Worm (Caenorhabditis elegans) whole organism, L1 larva: Measurements from ENCODE around the gene F16G10.10.

ENCODE experiments used
- elt-3 ChIP-seq, 6 experiments: fragments of 150-350 bp in 1 of 6; sonication (generic microtip); optimal IDR thresholded peaks; 2 replicates each; lab custom pipeline; 2017 to 2018; ENCODE audit warnings: missing biosample characterization in 6 of 6, missing genetic modification characterization in 6 of 6, inconsistent platforms in 1 of 6
- nhr-28 ChIP-seq: fragments of 150-350 bp; optimal IDR thresholded peaks from 2 replicates; lab custom pipeline; 2014; ENCODE audit warnings: missing biosample characterization, missing genetic modification characterization
- unc-130 ChIP-seq: fragments of 150-350 bp; optimal IDR thresholded peaks from 2 replicates; lab custom pipeline; 2017; ENCODE audit warnings: missing biosample characterization, missing genetic modification characterization, inconsistent platforms
- unc-86 ChIP-seq: sonication (generic microtip); optimal IDR thresholded peaks from 2 replicates; lab custom pipeline; 2016; ENCODE audit warnings: missing genetic modification characterization, missing compliant biosample characterization

ce11 chrII:2352546-2352945 is 38.2 kb downstream of the F16G10.10 start, which contains the start of gene F43C11.10:
- TF ChIP-seq unc-86 (tag; lab: Kevin White, UChicago), result no peak
- TF ChIP-seq unc-130 (tag; lab: Kevin White, UChicago), result no peak
- no peak for TF ChIP-seq elt-3 (tag; optimal IDR thresholded peaks at IDR 0.05; lab: Kevin White, UChicago)
- TF ChIP-seq nhr-28 (tag; lab: Kevin White, UChicago), result no peak
